Worm (Caenorhabditis elegans): ENCODE measurements around the gene ark-1.

DNA sequence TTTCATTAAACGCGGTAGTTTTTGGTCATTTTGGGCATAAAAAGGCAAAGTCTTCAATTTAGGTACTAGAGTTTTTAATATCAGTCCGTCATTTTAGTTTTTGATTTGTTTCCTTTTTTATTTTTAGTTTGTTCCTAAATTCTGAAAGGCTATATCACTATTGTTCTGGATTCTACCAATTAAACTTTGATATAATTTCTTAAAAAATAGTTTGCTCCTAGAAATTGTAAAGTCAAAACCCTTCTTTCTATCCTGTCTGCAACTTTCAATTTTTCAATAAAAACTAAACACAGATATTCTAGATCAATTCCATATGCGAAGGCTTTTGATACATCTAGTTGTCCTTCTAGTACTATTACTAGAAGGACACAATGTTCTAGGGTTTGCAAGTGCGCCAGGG, 57.8 kb downstream of the ark-1 start, which contains the start of gene K08E7.5:
- no peak for TF ChIP-seq snpc-1.1 (tag; optimal IDR thresholded peaks at IDR 0.05; ENCODE audit: insufficient read depth)
- TF ChIP-seq lin-35 (GFP tag; optimal IDR thresholded peaks at IDR 0.05) = no peak
- TF ChIP-seq somi-1 (GFP tag; optimal IDR thresholded peaks at IDR 0.05) = no peak
- no peak for TF ChIP-seq ceh-27 (GFP tag; optimal IDR thresholded peaks at IDR 0.05)
- TF ChIP-seq lin-26 (GFP tag; IDR thresholded peaks at IDR 0.05) = no peak
- TF ChIP-seq lir-1 (GFP tag; conservative IDR thresholded peaks at IDR 0.05) = no peak
- TF ChIP-seq unc-62 (GFP tag; optimal IDR thresholded peaks at IDR 0.05) = no peak
- no peak for TF ChIP-seq efl-1 (GFP tag; optimal IDR thresholded peaks at IDR 0.05)

All from whole organism, young adult.